Fruit fly (Drosophila melanogaster) whole organism, embryonic: ENCODE measurements around the gene CG3909.

Experiments used
- Abd-B ChIP-seq: fragments of 200-800 bp; sonication (Bioruptor generic); optimal IDR thresholded peaks from 2 replicates; lab custom pipeline; 2018; ENCODE audit warnings: missing biosample characterization, mild to moderate bottlenecking, missing genetic modification characterization, moderate library complexity
- Aef1 ChIP-seq: fragments of 200-800 bp; sonication (Bioruptor generic); IDR thresholded peaks from 3 replicates; pipeline ENCODE4 v1.3.6; 2022; ENCODE audit warnings: missing biosample characterization, missing genetic modification characterization
- Atf3 ChIP-seq: fragments of 200-800 bp; sonication (Bioruptor generic); optimal IDR thresholded peaks from 3 replicates; lab custom pipeline; 2016; ENCODE audit warnings: missing biosample characterization, missing genetic modification characterization
- Atf6 ChIP-seq: fragments of 200-800 bp; sonication (Bioruptor generic); IDR thresholded peaks from 2 replicates; pipeline ENCODE4 v1.3.6; 2022; ENCODE audit warnings: missing biosample characterization, missing genetic modification characterization
- BEAF-32 ChIP-seq: fragments of 200-800 bp; sonication (Bioruptor generic); optimal IDR thresholded peaks from 3 replicates; lab custom pipeline; 2017; ENCODE audit warnings: missing biosample characterization, missing genetic modification characterization, mild to moderate bottlenecking, moderate library complexity, missing genetic modification reagents
- Blimp-1 ChIP-seq: fragments of 200-800 bp; sonication (Bioruptor generic); optimal IDR thresholded peaks from 3 replicates; lab custom pipeline; 2018; ENCODE audit warnings: missing biosample characterization, missing genetic modification characterization, mild to moderate bottlenecking, moderate library complexity, missing genetic modification reagents
- CG11085 ChIP-seq: fragments of 200-800 bp; sonication (Bioruptor generic); IDR thresholded peaks from 2 replicates; pipeline ENCODE4 v1.3.6; 2022; ENCODE audit warnings: missing biosample characterization, missing genetic modification characterization
- CG12659 ChIP-seq: fragments of 200-800 bp; sonication (Bioruptor generic); optimal IDR thresholded peaks from 3 replicates; lab custom pipeline; 2017; ENCODE audit warnings: mild to moderate bottlenecking, missing biosample characterization, missing genetic modification reagents, missing genetic modification characterization
- CG13287 ChIP-seq: fragments of 200-800 bp; sonication (Bioruptor generic); IDR thresholded peaks from 2 replicates; pipeline ENCODE4 v1.3.6; 2022; ENCODE audit warnings: missing biosample characterization, missing genetic modification characterization; ENCODE audit not compliant: partially characterized antibody
- CG13296 ChIP-seq: fragments of 200-800 bp; sonication (Bioruptor generic); optimal IDR thresholded peaks from 3 replicates; lab custom pipeline; 2018; ENCODE audit warnings: missing biosample characterization, mild to moderate bottlenecking, missing genetic modification characterization
- CG13624 ChIP-seq: fragments of 200-800 bp; sonication (Bioruptor generic); optimal IDR thresholded peaks from 2 replicates; lab custom pipeline; 2016; ENCODE audit warnings: missing biosample characterization, missing genetic modification characterization
- CG14050 ChIP-seq: fragments of 200-800 bp; sonication (Bioruptor generic); IDR thresholded peaks from 3 replicates; pipeline ENCODE4 v1.3.6; 2022; ENCODE audit warnings: missing biosample characterization, missing genetic modification characterization
- CG15011 ChIP-seq: fragments of 200-800 bp; sonication (Bioruptor generic); optimal IDR thresholded peaks from 3 replicates; lab custom pipeline; 2018; ENCODE audit warnings: missing biosample characterization, mild to moderate bottlenecking, missing genetic modification characterization
- CG15696 ChIP-seq: fragments of 200-800 bp; sonication (Bioruptor generic); optimal IDR thresholded peaks from 2 replicates; lab custom pipeline; 2019; ENCODE audit warnings: missing biosample characterization, mild to moderate bottlenecking, missing genetic modification characterization, moderate library complexity
- CG17186 ChIP-seq: fragments of 200-800 bp; sonication (Bioruptor generic); optimal IDR thresholded peaks from 3 replicates; lab custom pipeline; 2017; ENCODE audit warnings: missing biosample characterization, missing genetic modification reagents, missing genetic modification characterization
- CG17912 ChIP-seq: fragments of 200-800 bp; sonication (Bioruptor generic); optimal IDR thresholded peaks from 2 replicates; lab custom pipeline; 2018; ENCODE audit warnings: missing biosample characterization, mild to moderate bottlenecking, missing genetic modification characterization
- CG1832 ChIP-seq: fragments of 200-800 bp; sonication (Bioruptor generic); optimal IDR thresholded peaks from 2 replicates; lab custom pipeline; 2017; ENCODE audit warnings: missing biosample characterization, mild to moderate bottlenecking, missing genetic modification characterization, inconsistent platforms
- CG18476 ChIP-seq: fragments of 200-800 bp; sonication (Bioruptor generic); optimal IDR thresholded peaks from 2 replicates; lab custom pipeline; 2016; ENCODE audit warnings: missing biosample characterization, mild to moderate bottlenecking, missing genetic modification characterization
- CG2678 ChIP-seq: fragments of 200-800 bp; sonication (Bioruptor generic); optimal IDR thresholded peaks from 3 replicates; lab custom pipeline; 2019; ENCODE audit warnings: missing biosample characterization, mild to moderate bottlenecking, missing genetic modification characterization, moderate library complexity
- CG3065 ChIP-seq: fragments of 200-800 bp; sonication (Bioruptor generic); optimal IDR thresholded peaks from 2 replicates; lab custom pipeline; 2016; ENCODE audit warnings: missing biosample characterization, missing genetic modification characterization
- CG43689 ChIP-seq: fragments of 200-800 bp; sonication (Bioruptor generic); IDR thresholded peaks from 2 replicates; pipeline ENCODE4 v1.3.6; 2022; ENCODE audit warnings: missing biosample characterization, missing genetic modification characterization
- CG6791 ChIP-seq: fragments of 200-800 bp; sonication (Bioruptor generic); IDR thresholded peaks from 3 replicates; pipeline ENCODE4 v1.3.6; 2022; ENCODE audit warnings: missing biosample characterization, missing genetic modification characterization; ENCODE audit not compliant: partially characterized antibody
- CG7987 ChIP-seq: fragments of 200-800 bp; sonication (Bioruptor generic); optimal IDR thresholded peaks from 2 replicates; lab custom pipeline; 2018; ENCODE audit warnings: missing biosample characterization, mild to moderate bottlenecking, missing genetic modification characterization, moderate library complexity
- D19B ChIP-seq: fragments of 200-800 bp; sonication (Bioruptor generic); optimal IDR thresholded peaks from 2 replicates; lab custom pipeline; 2017; ENCODE audit warnings: missing biosample characterization, mild to moderate bottlenecking, missing genetic modification characterization
- Elba2 ChIP-seq: fragments of 200-800 bp; sonication (Bioruptor generic); optimal IDR thresholded peaks from 3 replicates; lab custom pipeline; 2016; ENCODE audit warnings: missing biosample characterization, missing genetic modification characterization
- HmgZ ChIP-seq: fragments of 200-800 bp; sonication (Bioruptor generic); optimal IDR thresholded peaks from 2 replicates; lab custom pipeline; 2018; ENCODE audit warnings: missing biosample characterization, mild to moderate bottlenecking, missing genetic modification characterization
- Nf-YC ChIP-seq: fragments of 200-800 bp; optimal IDR thresholded peaks from 3 replicates; lab custom pipeline; 2019; ENCODE audit warnings: missing biosample characterization, mild to moderate bottlenecking, missing genetic modification characterization, moderate library complexity
- Pdp1 ChIP-seq, 2 experiments: fragments of 200-800 bp; sonication (Bioruptor generic); optimal IDR thresholded peaks; 3 replicates each; lab custom pipeline; 2016; ENCODE audit warnings: missing biosample characterization in 2 of 2, missing genetic modification characterization in 2 of 2, mild to moderate bottlenecking in 1 of 2, moderate library complexity in 1 of 2
- abd-A ChIP-seq: fragments of 200-800 bp; sonication (Bioruptor generic); optimal IDR thresholded peaks from 3 replicates; lab custom pipeline; 2019; ENCODE audit warnings: missing biosample characterization, mild to moderate bottlenecking, missing genetic modification characterization, moderate library complexity
- al ChIP-seq: fragments of 200-800 bp; sonication (Bioruptor generic); IDR thresholded peaks from 2 replicates; pipeline ENCODE4 v1.3.6; 2022; ENCODE audit warnings: missing biosample characterization, missing genetic modification characterization
- br ChIP-seq: fragments of >200 bp; optimal IDR thresholded peaks from 2 replicates; lab custom pipeline; 2017
- dati ChIP-seq: fragments of 200-800 bp; sonication (Bioruptor generic); IDR thresholded peaks from 2 replicates; pipeline ENCODE4 v1.3.6; 2022; ENCODE audit warnings: missing biosample characterization, missing genetic modification characterization
- eve ChIP-seq, 2 experiments: fragments of >200 bp; optimal IDR thresholded peaks; 2 replicates each; lab custom pipeline; 2017; ENCODE audit warnings: missing biosample characterization in 2 of 2, missing genetic modification characterization in 2 of 2
- lbe ChIP-seq: fragments of 200-800 bp; sonication (Bioruptor generic); optimal IDR thresholded peaks from 2 replicates; lab custom pipeline; 2016; ENCODE audit warnings: missing biosample characterization, mild to moderate bottlenecking, missing genetic modification characterization
- mam ChIP-seq: fragments of 200-800 bp; sonication (Bioruptor generic); optimal IDR thresholded peaks from 3 replicates; lab custom pipeline; 2016; ENCODE audit warnings: missing biosample characterization, missing genetic modification characterization
- nerfin-1 ChIP-seq: fragments of 200-800 bp; sonication (Bioruptor generic); optimal IDR thresholded peaks from 3 replicates; lab custom pipeline; 2019; ENCODE audit warnings: missing biosample characterization, mild to moderate bottlenecking, missing genetic modification characterization, moderate library complexity
- nmo ChIP-seq: fragments of 200-800 bp; sonication (Bioruptor generic); optimal IDR thresholded peaks from 2 replicates; lab custom pipeline; 2018; ENCODE audit warnings: missing biosample characterization, mild to moderate bottlenecking, missing genetic modification characterization, moderate library complexity
- pita ChIP-seq: fragments of 200-800 bp; sonication (Bioruptor generic); optimal IDR thresholded peaks from 2 replicates; lab custom pipeline; 2017; ENCODE audit warnings: missing biosample characterization, mild to moderate bottlenecking, missing genetic modification characterization

Gene CG3909

dm6 chr3R:10059952-10060351 lies 16.9 kb downstream of the CG3909 start, which contains the start of gene Npc2c:
Npc2c (plus strand) TSS chr3R:10060252.
- no peak for TF ChIP-seq D19B (GFP tag; lab: Kevin White, UChicago)
- TF ChIP-seq abd-A (tag; lab: Kevin White, UChicago), result no peak
- TF ChIP-seq CG12659, result no peak
- no peak for TF ChIP-seq CG2678
- no peak for TF ChIP-seq CG14050 (GFP tag; lab: Robert Waterston, UW)
- no peak for TF ChIP-seq CG11085
- TF ChIP-seq CG13287, result no peak
- no peak for TF ChIP-seq CG17186 (GFP tag; lab: Kevin White, UChicago)
- TF ChIP-seq CG15011 (GFP tag; lab: Kevin White, UChicago), result no peak
- no peak for TF ChIP-seq Abd-B
- TF ChIP-seq BEAF-32 (GFP tag; lab: Kevin White, UChicago), result no peak
- TF ChIP-seq CG18476 (GFP tag; lab: Kevin White, UChicago), result no peak
- TF ChIP-seq dati (GFP tag; lab: Robert Waterston, UW), result no peak
- TF ChIP-seq Aef1 (GFP tag; lab: Robert Waterston, UW), result no peak
- no peak for TF ChIP-seq CG6791 (GFP tag; lab: Robert Waterston, UW)
- TF ChIP-seq Nf-YC (tag; lab: Kevin White, UChicago), result no peak
- TF ChIP-seq nerfin-1, result no peak
- no peak for TF ChIP-seq CG1832 (GFP tag; lab: Kevin White, UChicago)
- TF ChIP-seq CG43689 (GFP tag; lab: Robert Waterston, UW), result no peak
- no peak for TF ChIP-seq CG15696 (tag; lab: Kevin White, UChicago)

- peak in 1 of 2 experiments; percentile 63 for TF ChIP-seq Pdp1 (GFP tag; optimal IDR thresholded peaks at IDR 0.05; lab: Kevin White, UChicago)
- TF ChIP-seq CG3065 (GFP tag; lab: Kevin White, UChicago), result no peak
Measured at dm6 chr3R:10062324-10062723, 19.3 kb downstream of the CG3909 start, which contains the start of gene CG33630. CG33630 (plus strand) TSS chr3R:10062624.

- TF ChIP-seq eve (GFP tag; optimal IDR thresholded peaks at IDR 0.05; lab: Kevin White, UChicago) (no peak), Blimp-1 (GFP tag; lab: Kevin White, UChicago) (no peak), HmgZ (tag; lab: Kevin White, UChicago) (no peak), nmo (GFP tag; lab: Kevin White, UChicago) (no peak), CG7987 (no peak), Atf3 (GFP tag; lab: Kevin White, UChicago) (no peak), CG13296 (GFP tag; lab: Kevin White, UChicago) (no peak), br (lab: Kevin White, UChicago) (no peak), al (GFP tag; lab: Robert Waterston, UW) (no peak), lbe (no peak), mam (no peak), pita (GFP tag; lab: Kevin White, UChicago) (no peak), Atf6 (GFP tag; lab: Robert Waterston, UW) (no peak), CG17912 (GFP tag; lab: Kevin White, UChicago) (no peak), Elba2 (GFP tag; lab: Kevin White, UChicago) (no peak), CG13624 (no peak)
Measured at dm6 chr3R:10063707-10064106, 20.6 kb downstream of the CG3909 start, which contains the start of gene CG33631. CG33631 (plus strand) TSS chr3R:10064007.
